Fruit fly (Drosophila melanogaster): ENCODE data around the gene Alp1.

Alp1 gene

DNA sequence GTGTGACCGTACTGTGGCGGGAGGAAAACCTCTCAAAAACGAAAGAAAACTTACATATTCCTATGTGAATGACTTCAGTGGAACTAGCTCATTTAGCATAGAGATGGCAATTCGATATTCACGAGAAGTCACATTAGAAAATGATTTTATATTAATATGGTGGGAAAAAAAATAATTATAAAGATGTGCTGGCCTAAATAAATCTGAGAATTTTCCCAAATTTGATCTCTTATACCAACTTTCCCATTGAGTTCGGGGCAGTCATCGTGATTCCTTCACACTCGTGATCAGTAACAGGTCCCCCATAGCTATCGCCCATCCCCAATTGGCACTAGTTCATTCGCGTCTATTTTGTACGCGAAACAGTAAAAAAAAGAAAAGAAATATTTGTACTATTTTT, 11.5 kb downstream of the Alp1 start, which contains the start of the genes barc and Aef1 (continued):
- TF ChIP-seq CG10209 (GFP tag; optimal IDR thresholded peaks at IDR 0.05) (peak; percentile 84), CG15601 (tag; optimal IDR thresholded peaks at IDR 0.05) (peak; percentile 76), CG17186 (GFP tag; optimal IDR thresholded peaks at IDR 0.05) (peak; percentile 58), BtbVII (GFP tag; optimal IDR thresholded peaks at IDR 0.05) (peak; percentile 6), Ada2b (GFP tag; IDR thresholded peaks at IDR 0.05) (peak; percentile 70), Lhr (GFP tag; optimal IDR thresholded peaks at IDR 0.05) (peak; percentile 93), Hsf (GFP tag; optimal IDR thresholded peaks at IDR 0.05) (peak; percentile 93), sim (GFP tag; IDR thresholded peaks at IDR 0.05) (peak; percentile 74), Usf (GFP tag; optimal IDR thresholded peaks at IDR 0.05) (peak; percentile 79), NC2α (GFP tag; optimal IDR thresholded peaks at IDR 0.05) (peak; percentile 53), psq (GFP tag; optimal IDR thresholded peaks at IDR 0.05) (peak; percentile 67), hbn (GFP tag; IDR thresholded peaks at IDR 0.05; ENCODE audit: partially characterized antibody) (peak; percentile 80), chm (GFP tag; IDR thresholded peaks at IDR 0.05) (no peak), gcm (GFP tag; optimal IDR thresholded peaks at IDR 0.05) (no peak), H2.0 (GFP tag; IDR thresholded peaks at IDR 0.05) (peak; percentile 84), CG1647 (GFP tag; optimal IDR thresholded peaks at IDR 0.05) (peak; percentile 85), Sin3A (optimal IDR thresholded peaks at IDR 0.05) (peak; percentile 89), CG17802 (tag; optimal IDR thresholded peaks at IDR 0.05) (peak; percentile 55), CG2889 (GFP tag; IDR thresholded peaks at IDR 0.05) (peak; percentile 71; the same call in 2 of the 3 replicates), Dp (GFP tag; optimal IDR thresholded peaks at IDR 0.05) (peak; percentile 33), NC2β (GFP tag; optimal IDR thresholded peaks at IDR 0.05) (peak; percentile 77), Hmr (GFP tag; optimal IDR thresholded peaks at IDR 0.05) (peak; percentile 87), Atf-2 (GFP tag; optimal IDR thresholded peaks at IDR 0.05) (peak; percentile 85), danr (GFP tag; IDR thresholded peaks at IDR 0.05) (peak; percentile 82; the same call in 1 of the 2 replicates), stwl (tag; optimal IDR thresholded peaks at IDR 0.05) (peak; percentile 70), otp (GFP tag; IDR thresholded peaks at IDR 0.05) (peak; percentile 50; the same call in 1 of the 3 replicates), Med (GFP tag) (peak; percentile 96), PHDP (tag; optimal IDR thresholded peaks at IDR 0.05) (peak; percentile 81), trh (GFP tag; optimal IDR thresholded peaks at IDR 0.05) (peak; percentile 53), Fer2 (tag; optimal IDR thresholded peaks at IDR 0.05) (peak; percentile 85), Antp (GFP tag; optimal IDR thresholded peaks at IDR 0.05) (peak; percentile 77), CG11247 (GFP tag; IDR thresholded peaks at IDR 0.05) (peak; percentile 77), kay (GFP tag; optimal IDR thresholded peaks at IDR 0.05) (peak; percentile 78), Hey (tag; optimal IDR thresholded peaks at IDR 0.05) (peak; percentile 47), Asciz (GFP tag; optimal IDR thresholded peaks at IDR 0.05) (no peak), mld (GFP tag; IDR thresholded peaks at IDR 0.05; ENCODE audit: partially characterized antibody) (peak; percentile 20; the same call in 1 of the 3 replicates), CG3281 (GFP tag; optimal IDR thresholded peaks at IDR 0.05) (peak; percentile 77), ranshi (GFP tag; IDR thresholded peaks at IDR 0.05) (peak; percentile 90; the same call in 1 of the 2 replicates), Dll (GFP tag; IDR thresholded peaks at IDR 0.05; ENCODE audit: partially characterized antibody) (peak; percentile 92), CG14667 (GFP tag; IDR thresholded peaks at IDR 0.05) (peak; percentile 85), dysf (GFP tag; IDR thresholded peaks at IDR 0.05) (peak; percentile 92), bcd (GFP tag; optimal IDR thresholded peaks at IDR 0.05) (peak; percentile 89), CHES-1-like (GFP tag; optimal IDR thresholded peaks at IDR 0.05) (peak; percentile 80), CG10565 (GFP tag; optimal IDR thresholded peaks at IDR 0.05) (peak; percentile 46), grau (tag; optimal IDR thresholded peaks at IDR 0.05) (peak; percentile 84), CG12391 (tag; optimal IDR thresholded peaks at IDR 0.05) (peak; percentile 90), CG7271 (tag; optimal IDR thresholded peaks at IDR 0.05) (peak; percentile 61), CG2129 (GFP tag; IDR thresholded peaks at IDR 0.05; ENCODE audit: partially characterized antibody) (peak; percentile 82), mam (GFP tag; optimal IDR thresholded peaks at IDR 0.05) (peak; percentile 94), HLH3B (GFP tag; IDR thresholded peaks at IDR 0.05) (peak; percentile 87), CG7963 (GFP tag; IDR thresholded peaks at IDR 0.05; ENCODE audit: partially characterized antibody) (peak; percentile 74)

Data from whole organism, embryonic.